Fruit fly (Drosophila melanogaster): ENCODE results near the gene CG33664.
"Not testable (repeated sequence)": the region's sequence is repeated elsewhere in the genome, so short reads cannot be mapped to it uniquely, and the experiment has no call there.

CG33664 gene

dm6 chrX:6400000-6400399 is 16.0 kb downstream of the CG33664 start, which contains the start of gene CG33669:
TSS of gene CG33669 (minus strand) at chrX:6400100.
- not testable (repeated sequence) for TF ChIP-seq CTCF, CG8478 (optimal IDR thresholded peaks at IDR 0.05)

dm6 chrX:6419334-6419733 is 35.3 kb downstream of the CG33664 start, which contains the start of gene CG33668:
TSS of gene CG33668 (minus strand) at chrX:6419434.
- TF ChIP-seq CG8478, CTCF (optimal IDR thresholded peaks at IDR 0.05): not testable (repeated sequence)
